Worm (Caenorhabditis elegans) whole organism, late embryonic: ENCODE data around the gene T05A7.13.

Experiments
- ama-1 ChIP-seq: fragments of 150-350 bp; optimal IDR thresholded peaks from 2 replicates; lab custom pipeline; 2014
- che-1 ChIP-seq: sonication (generic microtip); optimal IDR thresholded peaks from 2 replicates; lab custom pipeline; 2016; ENCODE audit warnings: mild to moderate bottlenecking, missing genetic modification characterization, missing compliant biosample characterization
- pha-4 ChIP-seq: fragments of 150-350 bp; optimal IDR thresholded peaks from 2 replicates; lab custom pipeline; 2018; ENCODE audit warnings: missing biosample characterization, missing genetic modification reagents, missing genetic modification characterization
- pqm-1 ChIP-seq: sonication (generic microtip); optimal IDR thresholded peaks from 2 replicates; lab custom pipeline; 2016; ENCODE audit warnings: missing genetic modification characterization, missing compliant biosample characterization

DNA sequence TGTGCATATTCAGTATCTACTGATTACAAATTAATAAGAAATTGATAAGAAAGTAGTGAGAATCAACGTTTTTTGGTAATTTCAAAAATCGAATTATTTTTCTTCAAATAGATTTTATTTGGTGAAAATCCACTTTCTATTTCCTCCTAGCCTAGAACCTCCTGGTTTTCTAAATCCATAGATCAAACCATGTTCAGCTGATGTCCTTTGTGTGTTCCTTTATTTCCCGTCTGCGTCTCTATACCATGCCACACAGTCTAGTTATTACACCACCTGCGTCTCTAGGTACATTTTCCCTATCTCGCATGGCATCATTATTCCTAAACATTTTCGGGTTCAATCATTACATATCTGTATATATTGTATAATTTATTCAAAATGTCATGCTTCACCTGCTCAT is 32.0 kb upstream of the T05A7.13 start, which contains the start of gene F10G7.5:
- TF ChIP-seq che-1 (tag; lab: Kevin White, UChicago) = no peak
- no peak for TF ChIP-seq ama-1 (lab: Kevin White, UChicago)
- no peak for TF ChIP-seq pqm-1
- no peak for TF ChIP-seq pha-4
